Worm (Caenorhabditis elegans): ENCODE measurements around the gene C24H10.4.
A peak's percentile ranks its signal among the peaks of the same experiment; 100 is the strongest.

ce11 chrX:5022682-5023081, 36.4 kb downstream of the C24H10.4 start:
- TF ChIP-seq ceh-27 (GFP tag; optimal IDR thresholded peaks at IDR 0.05) (peak; percentile 58), madf-10 (tag; optimal IDR thresholded peaks at IDR 0.05) (peak; percentile 72)

Measured in whole organism, young adult.